Worm (Caenorhabditis elegans): Measurements from ENCODE around the gene acp-1.

Gene acp-1

ce11 chrX:3369442-3369841, 15.8 kb downstream of the acp-1 start:
- TF ChIP-seq tab-1 (GFP tag; IDR thresholded peaks at IDR 0.05): no peak
- no peak for TF ChIP-seq klf-2 (GFP tag; conservative IDR thresholded peaks at IDR 0.05)
- no peak for TF ChIP-seq T22C8.4 (GFP tag; IDR thresholded peaks at IDR 0.05)
- no peak for TF ChIP-seq med-1 (GFP tag; optimal IDR thresholded peaks at IDR 0.05; ENCODE audit: insufficient read depth)
- no peak for TF ChIP-seq ztf-29 (GFP tag; IDR thresholded peaks at IDR 0.05)
- TF ChIP-seq cog-1 (tag; optimal IDR thresholded peaks at IDR 0.05): no peak
- no peak for TF ChIP-seq flt-1 (GFP tag; IDR thresholded peaks at IDR 0.05)
- TF ChIP-seq ztf-23 (GFP tag; IDR thresholded peaks at IDR 0.05): no peak
- TF ChIP-seq ref-1 (GFP tag; conservative IDR thresholded peaks at IDR 0.05): no peak

- TF ChIP-seq ztf-23 (GFP tag; IDR thresholded peaks at IDR 0.05) (no peak), cog-1 (tag; optimal IDR thresholded peaks at IDR 0.05) (no peak), klf-2 (GFP tag; conservative IDR thresholded peaks at IDR 0.05) (no peak), T22C8.4 (GFP tag; IDR thresholded peaks at IDR 0.05) (no peak), med-1 (GFP tag; optimal IDR thresholded peaks at IDR 0.05; ENCODE audit: insufficient read depth) (no peak), tab-1 (GFP tag; IDR thresholded peaks at IDR 0.05) (no peak), flt-1 (GFP tag; IDR thresholded peaks at IDR 0.05) (no peak), ztf-29 (GFP tag; IDR thresholded peaks at IDR 0.05) (no peak), ref-1 (GFP tag; conservative IDR thresholded peaks at IDR 0.05) (no peak)
Observed at ce11 chrX:3368659-3369058, 16.6 kb downstream of the acp-1 start, which contains the start of gene ZK563.2. Gene ZK563.2 (plus strand): TSS chrX:3368959.

- TF ChIP-seq ref-1 (GFP tag; conservative IDR thresholded peaks at IDR 0.05) (no peak), flt-1 (GFP tag; IDR thresholded peaks at IDR 0.05) (no peak), klf-2 (GFP tag; conservative IDR thresholded peaks at IDR 0.05) (no peak), ztf-23 (GFP tag; IDR thresholded peaks at IDR 0.05) (no peak), tab-1 (GFP tag; IDR thresholded peaks at IDR 0.05) (no peak), med-1 (GFP tag; optimal IDR thresholded peaks at IDR 0.05; ENCODE audit: insufficient read depth) (no peak), ztf-29 (GFP tag; IDR thresholded peaks at IDR 0.05) (no peak), cog-1 (tag; optimal IDR thresholded peaks at IDR 0.05) (no peak), T22C8.4 (GFP tag; IDR thresholded peaks at IDR 0.05) (no peak)
Observed at ce11 chrX:3366782-3367181, 18.5 kb downstream of the acp-1 start.

- TF ChIP-seq flt-1 (GFP tag; IDR thresholded peaks at IDR 0.05): no peak
- no peak for TF ChIP-seq T22C8.4 (GFP tag; IDR thresholded peaks at IDR 0.05)
- TF ChIP-seq tab-1 (GFP tag; IDR thresholded peaks at IDR 0.05): no peak
- TF ChIP-seq med-1 (GFP tag; optimal IDR thresholded peaks at IDR 0.05; ENCODE audit: insufficient read depth): no peak
Observed at ce11 chrX:3362378-3362777, 22.9 kb downstream of the acp-1 start, which contains the start of gene dhs-26. Gene dhs-26 (minus strand): TSS chrX:3362493.

- TF ChIP-seq T22C8.4 (GFP tag; IDR thresholded peaks at IDR 0.05) (no peak), flt-1 (GFP tag; IDR thresholded peaks at IDR 0.05) (no peak), ref-1 (GFP tag; conservative IDR thresholded peaks at IDR 0.05) (no peak), med-1 (GFP tag; optimal IDR thresholded peaks at IDR 0.05; ENCODE audit: insufficient read depth) (no peak), tab-1 (GFP tag; IDR thresholded peaks at IDR 0.05) (no peak), ztf-29 (GFP tag; IDR thresholded peaks at IDR 0.05) (no peak), klf-2 (GFP tag; conservative IDR thresholded peaks at IDR 0.05) (no peak), cog-1 (tag; optimal IDR thresholded peaks at IDR 0.05) (no peak), ztf-23 (GFP tag; IDR thresholded peaks at IDR 0.05) (no peak)
Observed at ce11 chrX:3351526-3351925, 33.7 kb downstream of the acp-1 start, which contains the start of gene ZK816.1. Gene ZK816.1 (plus strand): TSS chrX:3351712.

- TF ChIP-seq cog-1 (tag; optimal IDR thresholded peaks at IDR 0.05): no peak
- no peak for TF ChIP-seq klf-2 (GFP tag; conservative IDR thresholded peaks at IDR 0.05)
- TF ChIP-seq ztf-29 (GFP tag; IDR thresholded peaks at IDR 0.05): no peak
- no peak for TF ChIP-seq tab-1 (GFP tag; IDR thresholded peaks at IDR 0.05)
- TF ChIP-seq ztf-23 (GFP tag; IDR thresholded peaks at IDR 0.05): no peak
- TF ChIP-seq T22C8.4 (GFP tag; IDR thresholded peaks at IDR 0.05): no peak
- TF ChIP-seq med-1 (GFP tag; optimal IDR thresholded peaks at IDR 0.05; ENCODE audit: insufficient read depth): no peak
- TF ChIP-seq flt-1 (GFP tag; IDR thresholded peaks at IDR 0.05): no peak
- TF ChIP-seq ref-1 (GFP tag; conservative IDR thresholded peaks at IDR 0.05): no peak
Observed at ce11 chrX:3350306-3350705, 35.0 kb downstream of the acp-1 start, which contains the start of gene nspg-4. Gene nspg-4 (minus strand): TSS chrX:3350406.

- TF ChIP-seq klf-2 (GFP tag; conservative IDR thresholded peaks at IDR 0.05) (0 out of 2 replicates have a peak, but pooled peaks have one; percentile 43), tab-1 (GFP tag; IDR thresholded peaks at IDR 0.05) (peak; percentile 91), ztf-23 (GFP tag; IDR thresholded peaks at IDR 0.05) (peak; percentile 84), T22C8.4 (GFP tag; IDR thresholded peaks at IDR 0.05) (peak; percentile 83), med-1 (GFP tag; optimal IDR thresholded peaks at IDR 0.05; ENCODE audit: insufficient read depth) (peak; percentile 9), flt-1 (GFP tag; IDR thresholded peaks at IDR 0.05) (peak; percentile 93), ztf-29 (GFP tag; IDR thresholded peaks at IDR 0.05) (peak; percentile 88), ref-1 (GFP tag; conservative IDR thresholded peaks at IDR 0.05) (peak; percentile 78), cog-1 (tag; optimal IDR thresholded peaks at IDR 0.05) (peak; percentile 20)
Observed at ce11 chrX:3347904-3348441, 37.3 kb downstream of the acp-1 start, which contains the start of gene ZK816.3. Gene ZK816.3 (plus strand): TSS chrX:3348391.

- TF ChIP-seq T22C8.4 (GFP tag; IDR thresholded peaks at IDR 0.05) (no peak), ztf-29 (GFP tag; IDR thresholded peaks at IDR 0.05) (no peak), med-1 (GFP tag; optimal IDR thresholded peaks at IDR 0.05; ENCODE audit: insufficient read depth) (no peak), ref-1 (GFP tag; conservative IDR thresholded peaks at IDR 0.05) (no peak), ztf-23 (GFP tag; IDR thresholded peaks at IDR 0.05) (no peak), cog-1 (tag; optimal IDR thresholded peaks at IDR 0.05) (no peak), tab-1 (GFP tag; IDR thresholded peaks at IDR 0.05) (no peak), klf-2 (GFP tag; conservative IDR thresholded peaks at IDR 0.05) (no peak)
Observed at ce11 chrX:3343620-3344197, 41.6 kb downstream of the acp-1 start.

- TF ChIP-seq klf-2 (GFP tag; conservative IDR thresholded peaks at IDR 0.05): no peak
- TF ChIP-seq med-1 (GFP tag; optimal IDR thresholded peaks at IDR 0.05; ENCODE audit: insufficient read depth): no peak
- no peak for TF ChIP-seq T22C8.4 (GFP tag; IDR thresholded peaks at IDR 0.05)
- no peak for TF ChIP-seq cog-1 (tag; optimal IDR thresholded peaks at IDR 0.05)
- TF ChIP-seq ztf-23 (GFP tag; IDR thresholded peaks at IDR 0.05): no peak
- no peak for TF ChIP-seq ref-1 (GFP tag; conservative IDR thresholded peaks at IDR 0.05)
- TF ChIP-seq ztf-29 (GFP tag; IDR thresholded peaks at IDR 0.05): no peak
- TF ChIP-seq tab-1 (GFP tag; IDR thresholded peaks at IDR 0.05): no peak
- no peak for TF ChIP-seq flt-1 (GFP tag; IDR thresholded peaks at IDR 0.05)
Observed at ce11 chrX:3339882-3340281, 45.4 kb downstream of the acp-1 start.
